Worm (Caenorhabditis elegans): ENCODE measurements around the gene lgc-54.

Gene lgc-54

ce11 chrV:6792973-6793372 lies 53.4 kb downstream of the lgc-54 start:
- TF ChIP-seq syd-9 (tag; optimal IDR thresholded peaks at IDR 0.05) (no peak), pha-4 (tag; optimal IDR thresholded peaks at IDR 0.05) (no peak), madf-2 (tag; optimal IDR thresholded peaks at IDR 0.05) (no peak)

- TF ChIP-seq pqm-1 (tag; optimal IDR thresholded peaks at IDR 0.05) (no peak), ceh-6 (GFP tag; optimal IDR thresholded peaks at IDR 0.05) (no peak), ceh-18 (tag; optimal IDR thresholded peaks at IDR 0.05) (no peak), elt-4 (tag; optimal IDR thresholded peaks at IDR 0.05) (no peak), tbx-2 (tag; optimal IDR thresholded peaks at IDR 0.05) (no peak), F13H6.1 (tag; optimal IDR thresholded peaks at IDR 0.05) (no peak), T23F11.4 (GFP tag; optimal IDR thresholded peaks at IDR 0.05) (no peak), madf-2 (tag; optimal IDR thresholded peaks at IDR 0.05) (no peak), ceh-22 (tag; optimal IDR thresholded peaks at IDR 0.05) (no peak), ceh-24 (tag; optimal IDR thresholded peaks at IDR 0.05) (no peak), pat-9 (tag; optimal IDR thresholded peaks at IDR 0.05) (no peak), K02D7.2 (tag; optimal IDR thresholded peaks at IDR 0.05) (no peak), tbx-7 (tag; optimal IDR thresholded peaks at IDR 0.05) (no peak), pros-1 (tag; optimal IDR thresholded peaks at IDR 0.05) (no peak), nfya-1 (tag; optimal IDR thresholded peaks at IDR 0.05) (no peak)
Measured at ce11 chrV:6792565-6792964, 53.8 kb downstream of the lgc-54 start, which contains the start of gene gck-2. gck-2 (minus strand) TSS chrV:6792665.

Measured in whole organism, late embryonic.